Worm (Caenorhabditis elegans) whole organism, L4/young adult: ENCODE data around the gene skr-18.

Experiments
- W03F9.2 ChIP-seq: fragments of 150-350 bp; optimal IDR thresholded peaks from 2 replicates; lab custom pipeline; 2014; ENCODE audit warnings: missing biosample characterization, missing genetic modification characterization
- him-1 ChIP-seq: sonication (generic microtip); optimal IDR thresholded peaks from 2 replicates; lab custom pipeline; 2016; ENCODE audit warnings: missing genotype, missing genetic modification reagents, missing genetic modification characterization, missing compliant biosample characterization

- TF ChIP-seq him-1 (tag; lab: Kevin White, UChicago) (no peak), W03F9.2 (no peak)
These were observed 5.3 kb upstream of the skr-18 start, which contains the start of gene mrpl-46 for ce11 chrIV:800518-800917.
